Fruit fly (Drosophila melanogaster): ENCODE data around the gene pon.

The pon gene

DNA sequence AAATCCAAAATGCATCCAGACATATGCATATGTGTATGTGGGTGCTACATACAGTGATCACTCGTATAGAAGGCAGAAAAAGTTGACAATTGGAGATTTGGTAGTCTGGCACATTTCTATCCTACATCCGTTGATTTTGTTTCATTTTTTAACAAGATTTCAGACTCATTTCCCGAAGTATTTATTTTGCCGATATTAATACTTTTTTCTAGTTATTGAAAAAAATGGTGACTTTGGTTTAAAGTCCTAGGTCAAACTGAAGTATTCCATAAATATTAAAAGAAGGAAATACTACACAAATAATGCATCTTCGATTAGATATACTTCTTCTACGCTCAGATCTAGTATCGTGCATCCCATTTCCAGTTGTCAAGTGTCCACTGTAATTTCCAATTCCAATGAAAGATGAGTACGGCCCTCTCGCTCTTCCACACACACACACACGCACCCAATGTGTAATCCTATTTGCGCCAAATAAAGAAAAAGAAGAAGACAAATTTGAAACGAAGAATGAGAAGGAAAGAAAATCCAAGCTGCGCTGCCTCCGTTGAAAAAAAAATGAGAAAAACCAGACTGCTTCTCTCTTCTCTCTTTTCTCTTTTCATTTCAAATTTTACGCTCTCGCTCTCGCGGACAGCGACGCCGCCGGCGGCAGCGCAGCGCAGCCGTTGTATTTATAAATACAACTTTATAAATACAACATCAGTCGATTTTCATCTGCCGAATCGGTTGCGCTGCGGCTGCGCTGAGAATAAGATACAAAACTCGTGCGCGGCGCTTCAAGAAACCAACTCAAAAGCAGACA is 19.1 kb upstream of the pon start, which contains the start of gene peb (continued):
- TF ChIP-seq CG4328 (GFP tag; optimal IDR thresholded peaks at IDR 0.05): no peak
- TF ChIP-seq NC2α (GFP tag; optimal IDR thresholded peaks at IDR 0.05): no peak
- peak; percentile 42 for TF ChIP-seq nom (GFP tag; optimal IDR thresholded peaks at IDR 0.05)
- no peak for TF ChIP-seq Aef1 (GFP tag; IDR thresholded peaks at IDR 0.05)
- peak; percentile 55 for TF ChIP-seq fd96Cb (tag; optimal IDR thresholded peaks at IDR 0.05)
- TF ChIP-seq Ssrp (tag; optimal IDR thresholded peaks at IDR 0.05): peak; percentile 86
- TF ChIP-seq dm (GFP tag; optimal IDR thresholded peaks at IDR 0.05): no peak
- TF ChIP-seq CG12942 (GFP tag; optimal IDR thresholded peaks at IDR 0.05): no peak
- no peak for TF ChIP-seq Fer1 (GFP tag; optimal IDR thresholded peaks at IDR 0.05)
- no peak for TF ChIP-seq pho (GFP tag; optimal IDR thresholded peaks at IDR 0.05)
- TF ChIP-seq CG10543 (GFP tag; optimal IDR thresholded peaks at IDR 0.05): no peak
- peak; percentile 72 for TF ChIP-seq Camta (GFP tag; optimal IDR thresholded peaks at IDR 0.05)
- peak; percentile 21; the same call in 1 of the 2 replicates for TF ChIP-seq Rfx (GFP tag; IDR thresholded peaks at IDR 0.05)
- TF ChIP-seq CG18011 (GFP tag; optimal IDR thresholded peaks at IDR 0.05): no peak
- TF ChIP-seq pnt (GFP tag; optimal IDR thresholded peaks at IDR 0.05): peak; percentile 76
- TF ChIP-seq pita (GFP tag; optimal IDR thresholded peaks at IDR 0.05): no peak
- TF ChIP-seq Meics (GFP tag; optimal IDR thresholded peaks at IDR 0.05): no peak
- TF ChIP-seq ind (GFP tag; optimal IDR thresholded peaks at IDR 0.05): peak; percentile 16
- no peak for TF ChIP-seq CG3838 (GFP tag; optimal IDR thresholded peaks at IDR 0.05)
- peak; percentile 22 for TF ChIP-seq mam (GFP tag; optimal IDR thresholded peaks at IDR 0.05)
- peak; percentile 74 for TF ChIP-seq phol (tag; optimal IDR thresholded peaks at IDR 0.05)
- peak; percentile 95 for TF ChIP-seq sqz (GFP tag; optimal IDR thresholded peaks at IDR 0.05)
- TF ChIP-seq dpn (GFP tag; optimal IDR thresholded peaks at IDR 0.05): peak; percentile 34 to 56
- TF ChIP-seq Atf-2 (GFP tag; optimal IDR thresholded peaks at IDR 0.05): peak; percentile 25
- TF ChIP-seq CG7556 (GFP tag; optimal IDR thresholded peaks at IDR 0.05): peak; percentile 60
- no peak for TF ChIP-seq CG15601 (tag; optimal IDR thresholded peaks at IDR 0.05)
- TF ChIP-seq repo (GFP tag; optimal IDR thresholded peaks at IDR 0.05): no peak
- TF ChIP-seq tio (GFP tag; optimal IDR thresholded peaks at IDR 0.05): no peak
- no peak for TF ChIP-seq trem (tag; optimal IDR thresholded peaks at IDR 0.05)
- no peak for TF ChIP-seq CG15073 (GFP tag; optimal IDR thresholded peaks at IDR 0.05)
- TF ChIP-seq bsh (GFP tag; optimal IDR thresholded peaks at IDR 0.05): peak; percentile 29 to 50
- TF ChIP-seq Atf6 (GFP tag; IDR thresholded peaks at IDR 0.05): peak; percentile 15; the same call in 1 of the 2 replicates
- no peak for TF ChIP-seq slou (GFP tag; optimal IDR thresholded peaks at IDR 0.05)
- TF ChIP-seq CG17361 (GFP tag; IDR thresholded peaks at IDR 0.05): peak; percentile 83; the same call in 2 of the 3 replicates
- TF ChIP-seq schlank (tag; optimal IDR thresholded peaks at IDR 0.05): no peak
- peak; percentile 67 for TF ChIP-seq CoRest (tag; optimal IDR thresholded peaks at IDR 0.05)
- peak; percentile 40; the same call in 1 of the 2 replicates for TF ChIP-seq ranshi (GFP tag; IDR thresholded peaks at IDR 0.05)
- no peak for TF ChIP-seq CG4617 (GFP tag; optimal IDR thresholded peaks at IDR 0.05; ENCODE audit: borderline replicate concordance)
- 0 out of 2 replicates have a peak, but pooled peaks have one; percentile 16 for TF ChIP-seq toy (GFP tag; IDR thresholded peaks at IDR 0.05)
- peak; percentile 14 for TF ChIP-seq CG12155 (GFP tag; optimal IDR thresholded peaks at IDR 0.05)
- no peak for TF ChIP-seq B-H2 (GFP tag; optimal IDR thresholded peaks at IDR 0.05)
- peak in 1 of 3 experiments; percentile 41 for TF ChIP-seq Stat92E (GFP tag; optimal IDR thresholded peaks at IDR 0.05)
- no peak for TF ChIP-seq CG17359 (tag; optimal IDR thresholded peaks at IDR 0.05)
- TF ChIP-seq ro (GFP tag; IDR thresholded peaks at IDR 0.05): no peak
- TF ChIP-seq tx (GFP tag; optimal IDR thresholded peaks at IDR 0.05): no peak
- no peak for TF ChIP-seq Ada2b (GFP tag; IDR thresholded peaks at IDR 0.05)
- no peak for TF ChIP-seq bowl (GFP tag; IDR thresholded peaks at IDR 0.05)
- peak; percentile 6 for TF ChIP-seq ERR (GFP tag; optimal IDR thresholded peaks at IDR 0.05)
- peak; percentile 34; the same call in 2 of the 3 replicates for TF ChIP-seq B-H1 (GFP tag; IDR thresholded peaks at IDR 0.05)

Measured in whole organism, embryonic.